Fruit fly (Drosophila melanogaster): ENCODE measurements around the gene Or22c.

DNA sequence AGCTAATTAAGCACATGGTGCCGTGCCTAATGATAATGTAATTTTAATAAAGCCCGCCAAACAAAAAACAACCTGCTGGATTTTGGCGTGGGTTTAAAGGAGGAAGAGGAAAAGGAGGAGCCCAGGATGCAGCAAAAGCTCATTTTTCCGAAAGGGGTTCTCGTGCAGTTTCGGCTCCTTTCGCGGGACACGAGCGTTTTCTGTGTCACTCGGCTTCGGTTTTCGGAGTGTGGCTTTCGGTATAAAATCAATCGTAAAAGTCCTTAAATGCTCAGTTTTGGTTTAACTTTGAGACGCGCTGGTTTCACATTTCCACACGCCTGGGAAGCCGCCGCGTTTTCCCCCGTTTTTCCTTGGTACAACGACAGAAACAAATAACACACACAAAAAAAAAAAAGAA lies 43.0 kb upstream of the Or22c start:
- TF ChIP-seq CTCF (optimal IDR thresholded peaks at IDR 0.05): no peak
- no peak for TF ChIP-seq CG8478 (optimal IDR thresholded peaks at IDR 0.05)
